Worm (Caenorhabditis elegans): Measurements from ENCODE around the gene Y69H2.9.

ce11 chrV:18670017-18670416 is 31.3 kb upstream of the Y69H2.9 start, which contains the start of gene Y69H2.10:
- no peak for TF ChIP-seq med-1 (GFP tag; optimal IDR thresholded peaks at IDR 0.05; ENCODE audit: insufficient read depth)
- no peak for TF ChIP-seq cog-1 (tag; optimal IDR thresholded peaks at IDR 0.05)
- no peak for TF ChIP-seq klf-2 (GFP tag; conservative IDR thresholded peaks at IDR 0.05)
- TF ChIP-seq tab-1 (GFP tag; IDR thresholded peaks at IDR 0.05), result no peak
- TF ChIP-seq ztf-23 (GFP tag; IDR thresholded peaks at IDR 0.05), result no peak
- TF ChIP-seq flt-1 (GFP tag; IDR thresholded peaks at IDR 0.05), result no peak
- no peak for TF ChIP-seq T22C8.4 (GFP tag; IDR thresholded peaks at IDR 0.05)
